Worm (Caenorhabditis elegans): ENCODE results near the gene K11G12.6.

- no peak for TF ChIP-seq ztf-1 (GFP tag; conservative IDR thresholded peaks at IDR 0.05)
- no peak for TF ChIP-seq nhr-6 (tag; optimal IDR thresholded peaks at IDR 0.05)
- no peak for TF ChIP-seq unc-62 (GFP tag; optimal IDR thresholded peaks at IDR 0.05)
- TF ChIP-seq peb-1 (tag; optimal IDR thresholded peaks at IDR 0.05), result no peak
- TF ChIP-seq ztf-11 (tag; optimal IDR thresholded peaks at IDR 0.05), result no peak
- TF ChIP-seq nhr-25 (tag; optimal IDR thresholded peaks at IDR 0.05), result no peak
- no peak for TF ChIP-seq ceh-82 (tag; optimal IDR thresholded peaks at IDR 0.05)
- peak; percentile 61 for TF ChIP-seq fos-1 (tag; optimal IDR thresholded peaks at IDR 0.05)
- TF ChIP-seq R02D3.7 (tag; optimal IDR thresholded peaks at IDR 0.05), result no peak
- TF ChIP-seq lin-13 (GFP tag; optimal IDR thresholded peaks at IDR 0.05), result no peak
- TF ChIP-seq nhr-23 (tag; optimal IDR thresholded peaks at IDR 0.05), result no peak
- no peak for TF ChIP-seq mdl-1 (tag; optimal IDR thresholded peaks at IDR 0.05)
- TF ChIP-seq elt-3 (tag; optimal IDR thresholded peaks at IDR 0.05), result no peak
- TF ChIP-seq sma-3 (GFP tag; optimal IDR thresholded peaks at IDR 0.05), result no peak
These were observed 31.8 kb upstream of the K11G12.6 start for ce11 chrX:6761211-6761610.
